Worm (Caenorhabditis elegans) whole organism, L4/young adult: ENCODE results near the gene tag-267.

Source experiments
- W03F9.2 ChIP-seq: fragments of 150-350 bp; optimal IDR thresholded peaks from 2 replicates; lab custom pipeline; 2014; ENCODE audit warnings: missing biosample characterization, missing genetic modification characterization
- dao-5 ChIP-seq: sonication (generic microtip); optimal IDR thresholded peaks from 2 replicates; lab custom pipeline; 2016; ENCODE audit warnings: missing genotype, missing genetic modification characterization, moderate library complexity, missing compliant biosample characterization
- him-1 ChIP-seq: sonication (generic microtip); optimal IDR thresholded peaks from 2 replicates; lab custom pipeline; 2016; ENCODE audit warnings: missing genotype, missing genetic modification reagents, missing genetic modification characterization, missing compliant biosample characterization

ce11 chrIII:675413-675812, 34.8 kb downstream of the tag-267 start:
- TF ChIP-seq him-1 (tag; lab: Kevin White, UChicago) (no peak), W03F9.2 (tag; lab: Kevin White, UChicago) (no peak), dao-5 (tag; lab: Kevin White, UChicago) (no peak)
